Worm (Caenorhabditis elegans) whole organism, midembryonic: ENCODE measurements around the gene gldc-1.

ENCODE experiments used
- T22C8.4 ChIP-seq: fragments of 200-800 bp; sonication (Bioruptor generic); IDR thresholded peaks from 2 replicates; pipeline ENCODE4 v1.3.6; 2022; ENCODE audit warnings: missing genetic modification characterization, missing compliant biosample characterization
- cog-1 ChIP-seq: sonication (generic microtip); optimal IDR thresholded peaks from 2 replicates; lab custom pipeline; 2016; ENCODE audit warnings: missing genetic modification characterization, missing compliant biosample characterization
- flt-1 ChIP-seq: fragments of 200-800 bp; sonication (Bioruptor generic); IDR thresholded peaks from 2 replicates; pipeline ENCODE4 v1.3.6; 2022; ENCODE audit warnings: missing genetic modification characterization, missing compliant biosample characterization
- klf-2 ChIP-seq: fragments of 200-800 bp; sonication (Bioruptor generic); conservative IDR thresholded peaks from 2 replicates; pipeline ENCODE4 v1.3.6; 2022; ENCODE audit warnings: missing genetic modification reagents, missing genetic modification characterization, missing compliant biosample characterization
- med-1 ChIP-seq: sonication (generic microtip); optimal IDR thresholded peaks from 2 replicates; lab custom pipeline; 2017; ENCODE audit warnings: missing genetic modification characterization, mild to moderate bottlenecking, missing compliant biosample characterization, antibody characterized with exemption, missing genetic modification reagents; ENCODE audit not compliant: insufficient read depth
- ref-1 ChIP-seq: fragments of 200-800 bp; sonication (Bioruptor generic); conservative IDR thresholded peaks from 2 replicates; pipeline ENCODE4 v1.3.6; 2022; ENCODE audit warnings: missing genetic modification reagents, missing genetic modification characterization, missing compliant biosample characterization
- tab-1 ChIP-seq: fragments of 200-800 bp; sonication (Bioruptor generic); IDR thresholded peaks from 2 replicates; pipeline ENCODE4 v1.3.6; 2022; ENCODE audit warnings: missing genetic modification characterization, missing compliant biosample characterization
- ztf-23 ChIP-seq: fragments of 200-800 bp; sonication (Bioruptor generic); IDR thresholded peaks from 2 replicates; pipeline ENCODE4 v1.3.6; 2022; ENCODE audit warnings: missing genetic modification reagents, missing genetic modification characterization, missing compliant biosample characterization
- ztf-29 ChIP-seq: fragments of 200-800 bp; sonication (Bioruptor generic); IDR thresholded peaks from 2 replicates; pipeline ENCODE4 v1.3.6; 2022; ENCODE audit warnings: missing genetic modification reagents, missing genetic modification characterization, missing compliant biosample characterization

- no peak for TF ChIP-seq klf-2 (GFP tag; lab: Robert Waterston, UW)
- no peak for TF ChIP-seq ztf-29 (GFP tag; lab: Robert Waterston, UW)
- 0 out of 2 replicates have a peak, but pooled peaks have one; percentile 33 for TF ChIP-seq flt-1
- no peak for TF ChIP-seq tab-1 (GFP tag; lab: Robert Waterston, UW)
- no peak for TF ChIP-seq med-1 (GFP tag; lab: Kevin White, UChicago)
- TF ChIP-seq ref-1 = no peak
- peak; percentile 71 for TF ChIP-seq cog-1 (tag; lab: Kevin White, UChicago)
- TF ChIP-seq T22C8.4 (GFP tag; lab: Robert Waterston, UW) = no peak
- peak; percentile 64; the same call in 1 of the 2 replicates for TF ChIP-seq ztf-23 (GFP tag; lab: Robert Waterston, UW)
These were observed 2.5 kb upstream of the gldc-1 start, which contains the start of the genes R12C12.6 and ran-5 for ce11 chrII:6047639-6048159.
